Worm (Caenorhabditis elegans) whole organism, L2 larva: ENCODE measurements around the gene ZC443.4.

ENCODE experiments used
- R02D3.7 ChIP-seq: fragments of 150-350 bp; optimal IDR thresholded peaks from 2 replicates; lab custom pipeline; 2014; ENCODE audit warnings: missing biosample characterization, missing genetic modification characterization
- ZK546.5 ChIP-seq: sonication (generic microtip); optimal IDR thresholded peaks from 2 replicates; lab custom pipeline; 2017; ENCODE audit warnings: missing biosample characterization, missing genetic modification characterization
- alr-1 ChIP-seq: fragments of 150-350 bp; optimal IDR thresholded peaks from 2 replicates; lab custom pipeline; 2014; ENCODE audit warnings: missing biosample characterization, missing genetic modification characterization
- aly-2 ChIP-seq: fragments of 150-350 bp; optimal IDR thresholded peaks from 2 replicates; lab custom pipeline; 2014; ENCODE audit warnings: missing biosample characterization, missing genetic modification characterization
- ama-1 ChIP-seq: fragments of 150-350 bp; optimal IDR thresholded peaks from 2 replicates; lab custom pipeline; 2018; ENCODE audit warnings: inconsistent platforms
- egl-27 ChIP-seq: sonication (generic microtip); optimal IDR thresholded peaks from 3 replicates; lab custom pipeline; 2017; ENCODE audit warnings: missing biosample characterization, missing genetic modification reagents, missing genetic modification characterization
- elt-1 ChIP-seq: fragments of 150-350 bp; optimal IDR thresholded peaks from 2 replicates; lab custom pipeline; 2014; ENCODE audit warnings: missing biosample characterization, missing genetic modification characterization
- elt-3 ChIP-seq: sonication (generic microtip); optimal IDR thresholded peaks from 2 replicates; lab custom pipeline; 2017; ENCODE audit warnings: missing biosample characterization, missing genetic modification characterization
- fos-1 ChIP-seq: fragments of 150-350 bp; optimal IDR thresholded peaks from 2 replicates; lab custom pipeline; 2014; ENCODE audit warnings: missing biosample characterization, missing genetic modification characterization
- gmeb-1 ChIP-seq: fragments of 150-350 bp; optimal IDR thresholded peaks from 2 replicates; lab custom pipeline; 2014; ENCODE audit warnings: missing biosample characterization, missing genetic modification characterization
- lin-39 ChIP-seq: fragments of 150-350 bp; optimal IDR thresholded peaks from 2 replicates; lab custom pipeline; 2014; ENCODE audit warnings: missing biosample characterization, missing genetic modification reagents, missing genetic modification characterization
- lsy-2 ChIP-seq, 2 experiments: fragments of 150-350 bp in 1 of 2; sonication (generic microtip) in 1 of 2; optimal IDR thresholded peaks; 2 replicates each; lab custom pipeline; 2014 to 2017; ENCODE audit warnings: missing biosample characterization in 2 of 2, missing genetic modification characterization in 2 of 2
- mab-5 ChIP-seq: fragments of 150-350 bp; optimal IDR thresholded peaks from 2 replicates; lab custom pipeline; 2014; ENCODE audit warnings: missing biosample characterization, missing genetic modification characterization
- nhr-10 ChIP-seq: sonication (generic microtip); optimal IDR thresholded peaks from 2 replicates; lab custom pipeline; 2017; ENCODE audit warnings: missing biosample characterization, missing genetic modification characterization
- nhr-11 ChIP-seq: fragments of 150-350 bp; optimal IDR thresholded peaks from 2 replicates; lab custom pipeline; 2014; ENCODE audit warnings: missing biosample characterization, missing genetic modification characterization
- nhr-12 ChIP-seq: fragments of 150-350 bp; optimal IDR thresholded peaks from 2 replicates; lab custom pipeline; 2014; ENCODE audit warnings: missing biosample characterization, missing genetic modification characterization
- nhr-21 ChIP-seq: fragments of 150-350 bp; optimal IDR thresholded peaks from 2 replicates; lab custom pipeline; 2014; ENCODE audit warnings: missing biosample characterization, missing genetic modification characterization
- nhr-237 ChIP-seq: fragments of 150-350 bp; optimal IDR thresholded peaks from 2 replicates; lab custom pipeline; 2014; ENCODE audit warnings: missing biosample characterization, missing genetic modification characterization
- nhr-25 ChIP-seq: fragments of 150-350 bp; sonication (generic microtip); optimal IDR thresholded peaks from 3 replicates; lab custom pipeline; 2014; ENCODE audit warnings: missing biosample characterization, missing genetic modification characterization
- nhr-6 ChIP-seq: fragments of 150-350 bp; optimal IDR thresholded peaks from 2 replicates; lab custom pipeline; 2014; ENCODE audit warnings: missing biosample characterization, missing genetic modification characterization
- nhr-77 ChIP-seq: fragments of 150-350 bp; optimal IDR thresholded peaks from 2 replicates; lab custom pipeline; 2014; ENCODE audit warnings: missing biosample characterization, missing genetic modification characterization
- peb-1 ChIP-seq: fragments of 150-350 bp; optimal IDR thresholded peaks from 2 replicates; lab custom pipeline; 2014; ENCODE audit warnings: missing biosample characterization, missing genetic modification characterization
- sem-4 ChIP-seq: fragments of 150-350 bp; optimal IDR thresholded peaks from 2 replicates; lab custom pipeline; 2014; ENCODE audit warnings: missing biosample characterization, missing genetic modification reagents, missing genetic modification characterization
- skn-1 ChIP-seq: sonication (generic microtip); optimal IDR thresholded peaks from 2 replicates; lab custom pipeline; 2017; ENCODE audit warnings: missing biosample characterization, missing genetic modification characterization
- sma-3 ChIP-seq: sonication (generic microtip); optimal IDR thresholded peaks from 2 replicates; lab custom pipeline; 2016; ENCODE audit warnings: missing genetic modification reagents, missing genetic modification characterization, missing compliant biosample characterization
- sma-9 ChIP-seq, 2 experiments: fragments of 150-350 bp in 1 of 2; sonication (generic microtip) in 1 of 2; optimal IDR thresholded peaks; 2 replicates each; lab custom pipeline; 2014 to 2016; ENCODE audit warnings: missing genetic modification characterization in 2 of 2, mild to moderate bottlenecking in 1 of 2, missing biosample characterization in 1 of 2, missing compliant biosample characterization in 1 of 2, missing genetic modification reagents in 1 of 2, moderate library complexity in 1 of 2
- snpc-4 ChIP-seq: fragments of 150-350 bp; optimal IDR thresholded peaks from 2 replicates; lab custom pipeline; 2014; ENCODE audit warnings: missing biosample characterization, missing genetic modification characterization
- unc-55 ChIP-seq: fragments of 150-350 bp; sonication (generic microtip); optimal IDR thresholded peaks from 3 replicates; lab custom pipeline; 2014; ENCODE audit warnings: missing biosample characterization, missing genetic modification reagents, missing genetic modification characterization
- ztf-1 ChIP-seq: fragments of 200-800 bp; sonication (Bioruptor generic); conservative IDR thresholded peaks from 2 replicates; pipeline ENCODE4 v1.3.6; 2022; ENCODE audit warnings: missing genetic modification characterization, missing compliant biosample characterization
- ztf-11 ChIP-seq: sonication (generic microtip); optimal IDR thresholded peaks from 2 replicates; lab custom pipeline; 2017; ENCODE audit warnings: missing biosample characterization, missing genetic modification characterization
- ztf-4 ChIP-seq: fragments of 150-350 bp; optimal IDR thresholded peaks from 2 replicates; lab custom pipeline; 2014; ENCODE audit warnings: missing biosample characterization, missing genetic modification characterization

Gene ZC443.4

DNA sequence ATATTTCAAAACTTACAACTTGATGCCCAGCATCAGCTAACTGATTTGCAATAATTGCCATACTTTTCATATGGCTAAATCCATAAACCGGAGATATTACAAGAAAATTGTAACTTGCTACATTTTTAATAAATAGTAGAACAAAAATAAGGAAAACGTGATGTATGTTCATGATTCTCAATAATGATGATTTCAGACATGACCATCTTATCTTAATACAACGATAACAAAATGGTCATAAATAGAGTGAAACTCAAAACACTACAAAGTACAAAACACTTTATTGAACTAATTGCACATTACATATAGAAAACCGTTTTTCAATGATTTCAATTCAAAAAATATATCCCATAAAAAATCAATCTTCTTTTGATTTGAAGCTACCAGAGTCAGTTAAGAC lies 26.9 kb downstream of the ZC443.4 start, which contains the start of gene ugt-5:
Gene ugt-5, minus strand, starts transcription at position 214 of the 400 bp plus-strand sequence.
- TF ChIP-seq fos-1 (tag; lab: Kevin White, UChicago) (peak; percentile 8), lsy-2 (tag; optimal IDR thresholded peaks at IDR 0.05; lab: Kevin White, UChicago) (no peak), skn-1 (tag; lab: Kevin White, UChicago) (peak; percentile 78)

DNA sequence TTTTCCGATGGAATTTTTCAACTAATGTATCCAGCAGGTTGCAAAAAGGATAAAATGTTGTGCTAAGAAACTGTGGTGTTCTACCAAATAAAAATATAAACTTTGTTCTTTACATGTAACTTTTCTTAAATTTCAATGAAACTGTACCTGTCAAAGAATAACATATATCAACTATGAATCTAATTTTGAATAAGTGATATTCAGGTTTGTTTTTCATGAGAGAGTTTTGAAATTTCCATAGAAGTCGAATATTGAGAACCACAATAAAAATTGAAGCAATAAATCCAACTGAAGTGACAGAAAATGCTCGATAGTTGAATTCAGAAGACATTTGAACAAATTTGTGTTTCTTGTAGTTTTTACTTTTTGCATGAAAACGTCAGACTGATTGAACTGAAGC lies 29.5 kb downstream of the ZC443.4 start, which contains the start of gene srbc-43:
Gene srbc-43, minus strand, starts transcription at position 331 of the 400 bp plus-strand sequence.
- TF ChIP-seq nhr-25 (tag; lab: Kevin White, UChicago) (no peak), ama-1 (lab: Kevin White, UChicago) (no peak), ztf-4 (no peak), unc-55 (GFP tag; lab: Kevin White, UChicago) (no peak), elt-1 (no peak), nhr-21 (tag; lab: Kevin White, UChicago) (no peak), lin-39 (tag; lab: Kevin White, UChicago) (no peak), snpc-4 (tag; lab: Kevin White, UChicago) (no peak)
- TF ChIP-seq, all 48 proteins: peak for 0

DNA sequence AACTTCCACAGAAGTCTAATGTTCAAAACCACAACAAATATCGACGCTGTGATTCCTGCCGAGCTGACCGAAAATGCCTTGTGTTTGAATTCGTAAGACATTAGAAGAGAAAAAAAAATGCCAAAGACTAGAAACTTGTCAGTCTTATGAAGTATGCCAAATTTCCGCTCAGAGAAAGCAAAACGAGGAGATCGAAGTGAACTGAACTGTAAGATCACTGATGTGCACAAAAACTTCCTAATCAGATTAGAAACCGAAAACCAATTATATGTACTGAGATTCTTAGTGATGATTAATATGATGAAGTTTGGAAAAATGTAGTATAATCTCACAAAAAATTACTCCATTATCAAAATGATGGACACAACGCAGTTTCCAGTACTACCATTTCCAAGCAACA lies 31.2 kb downstream of the ZC443.4 start, which contains the start of gene srbc-44:
Gene srbc-44, minus strand, starts transcription at position 101 of the 400 bp plus-strand sequence.
- TF ChIP-seq gmeb-1 (tag; lab: Kevin White, UChicago) = no peak
- no peak for TF ChIP-seq unc-55 (GFP tag; lab: Kevin White, UChicago)
- no peak for TF ChIP-seq nhr-237 (tag; lab: Kevin White, UChicago)
- no peak for TF ChIP-seq skn-1 (tag; lab: Kevin White, UChicago)
- no peak for TF ChIP-seq ama-1 (lab: Kevin White, UChicago)
- no peak for TF ChIP-seq nhr-77
- TF ChIP-seq aly-2 (tag; lab: Kevin White, UChicago) = no peak
- TF ChIP-seq egl-27 (tag; lab: Kevin White, UChicago) = no peak
- TF ChIP-seq ztf-1 = no peak
- TF ChIP-seq nhr-6 (tag; lab: Kevin White, UChicago) = no peak
- TF ChIP-seq nhr-11 (tag; lab: Kevin White, UChicago) = no peak
- no peak for TF ChIP-seq sma-9 (GFP tag; optimal IDR thresholded peaks at IDR 0.05; lab: Kevin White, UChicago)
- TF ChIP-seq sma-9 (tag; optimal IDR thresholded peaks at IDR 0.05; lab: Kevin White, UChicago) = no peak
- no peak for TF ChIP-seq nhr-10 (tag; lab: Kevin White, UChicago)
- TF ChIP-seq alr-1 = no peak

DNA sequence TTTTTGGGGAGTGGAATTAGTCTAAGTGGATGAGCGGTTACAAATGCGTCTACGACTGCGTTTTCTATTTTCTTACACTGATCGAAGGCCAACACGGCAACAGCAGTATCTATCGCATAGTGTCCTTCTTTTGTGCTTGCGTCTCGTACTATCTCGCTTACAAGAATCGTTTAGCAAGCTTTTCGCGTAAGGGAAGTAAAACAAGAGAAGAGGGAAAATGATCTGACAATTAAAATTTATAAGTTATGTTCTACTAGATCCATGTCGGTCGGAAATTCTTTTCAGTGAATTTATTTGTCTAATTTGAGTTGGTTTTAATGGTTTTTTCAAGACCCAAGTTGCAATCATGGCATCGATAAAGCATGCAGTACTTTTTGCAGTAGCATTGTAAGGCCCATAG lies 32.7 kb downstream of the ZC443.4 start, which contains the start of gene fkb-4:
Gene fkb-4, minus strand, starts transcription at position 101 of the 400 bp plus-strand sequence.
- TF ChIP-seq ztf-11 (tag; lab: Kevin White, UChicago) (no peak), peb-1 (tag; lab: Kevin White, UChicago) (no peak), sma-3 (GFP tag; lab: Kevin White, UChicago) (no peak), fos-1 (tag; lab: Kevin White, UChicago) (no peak), egl-27 (tag; lab: Kevin White, UChicago) (no peak), ama-1 (lab: Kevin White, UChicago) (no peak), sem-4 (tag; lab: Kevin White, UChicago) (no peak), ZK546.5 (tag; lab: Kevin White, UChicago) (no peak), nhr-10 (tag; lab: Kevin White, UChicago) (no peak), mab-5 (no peak), snpc-4 (tag; lab: Kevin White, UChicago) (no peak), nhr-12 (tag; lab: Kevin White, UChicago) (no peak), nhr-21 (tag; lab: Kevin White, UChicago) (no peak), lin-39 (tag; lab: Kevin White, UChicago) (no peak), ztf-1 (no peak)

DNA sequence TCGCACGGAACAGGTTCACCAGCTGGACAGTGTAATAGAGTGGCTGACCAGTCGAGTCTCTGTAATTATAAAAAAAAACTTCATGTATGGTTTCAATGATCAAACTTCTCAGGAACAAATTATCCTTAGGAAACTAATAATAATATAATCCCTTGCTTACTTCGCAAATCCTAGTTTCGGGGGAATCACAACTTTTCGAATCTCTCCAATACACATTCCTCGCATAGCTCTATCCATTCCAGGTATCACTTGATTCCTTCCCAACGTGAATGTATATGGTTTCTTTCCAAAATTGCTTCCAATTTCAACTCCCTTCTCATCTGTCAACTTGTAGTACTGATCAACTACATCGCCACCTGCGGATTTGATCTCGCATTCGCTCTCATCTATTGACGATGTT lies 33.3 kb downstream of the ZC443.4 start:
- no peak for TF ChIP-seq fos-1 (tag; lab: Kevin White, UChicago)
- TF ChIP-seq elt-3 (tag; lab: Kevin White, UChicago) = no peak
- no peak for TF ChIP-seq lin-39 (tag; lab: Kevin White, UChicago)
- no peak for TF ChIP-seq R02D3.7 (tag; lab: Kevin White, UChicago)
- no peak for TF ChIP-seq lsy-2 (tag; optimal IDR thresholded peaks at IDR 0.05; lab: Kevin White, UChicago)
- TF ChIP-seq sma-9 (GFP tag; optimal IDR thresholded peaks at IDR 0.05; lab: Kevin White, UChicago) = no peak
- TF ChIP-seq sma-9 (tag; optimal IDR thresholded peaks at IDR 0.05; lab: Kevin White, UChicago) = no peak
- no peak for TF ChIP-seq nhr-21 (tag; lab: Kevin White, UChicago)
- TF ChIP-seq, all 48 proteins: peak for 0
